Fruit fly (Drosophila melanogaster): ENCODE measurements around the gene squ.
A peak's percentile ranks its signal among the peaks of the same experiment; 100 is the strongest.

The squ gene

dm6 chr2L:16689800-16690618 lies 10.2 kb downstream of the squ start (continued):
- peak; percentile 52 for TF ChIP-seq CG13624 (GFP tag; optimal IDR thresholded peaks at IDR 0.05)
- no peak for TF ChIP-seq dimm (GFP tag; IDR thresholded peaks at IDR 0.05)
- no peak for TF ChIP-seq Tbp (GFP tag; optimal IDR thresholded peaks at IDR 0.05)
- no peak for TF ChIP-seq CG32772 (GFP tag; IDR thresholded peaks at IDR 0.05)
- TF ChIP-seq trh (GFP tag; optimal IDR thresholded peaks at IDR 0.05): no peak
- no peak for TF ChIP-seq sug (tag; optimal IDR thresholded peaks at IDR 0.05)
- no peak for TF ChIP-seq CG8359 (GFP tag; optimal IDR thresholded peaks at IDR 0.05; ENCODE audit: borderline replicate concordance)
- TF ChIP-seq Chrac-16 (GFP tag; optimal IDR thresholded peaks at IDR 0.05): no peak
- no peak for TF ChIP-seq Hr39 (optimal IDR thresholded peaks at IDR 0.05)
- no peak for TF ChIP-seq Fer3 (tag; optimal IDR thresholded peaks at IDR 0.05)
- no peak for TF ChIP-seq en (GFP tag; optimal IDR thresholded peaks at IDR 0.05)
- no peak for TF ChIP-seq Atf-2 (GFP tag; optimal IDR thresholded peaks at IDR 0.05)
- TF ChIP-seq CG3838 (GFP tag; optimal IDR thresholded peaks at IDR 0.05): no peak
- TF ChIP-seq CG3163 (GFP tag; optimal IDR thresholded peaks at IDR 0.05): no peak
- TF ChIP-seq grau (tag; optimal IDR thresholded peaks at IDR 0.05): peak; percentile 41
- no peak for TF ChIP-seq H2.0 (GFP tag; IDR thresholded peaks at IDR 0.05)
- TF ChIP-seq z (GFP tag; IDR thresholded peaks at IDR 0.05): no peak
- TF ChIP-seq btn (GFP tag; optimal IDR thresholded peaks at IDR 0.05): no peak
- no peak for TF ChIP-seq unc-4 (GFP tag; IDR thresholded peaks at IDR 0.05; ENCODE audit: partially characterized antibody)
- TF ChIP-seq mam (GFP tag; optimal IDR thresholded peaks at IDR 0.05): no peak
- TF ChIP-seq Kr (GFP tag; optimal IDR thresholded peaks at IDR 0.05): no peak
- TF ChIP-seq CG8765 (GFP tag; IDR thresholded peaks at IDR 0.05): no peak
- no peak for TF ChIP-seq ranshi (GFP tag; IDR thresholded peaks at IDR 0.05)
- no peak for TF ChIP-seq Side (GFP tag; optimal IDR thresholded peaks at IDR 0.05)
- peak; percentile 39 for TF ChIP-seq Nf-YB (GFP tag; optimal IDR thresholded peaks at IDR 0.05)
- TF ChIP-seq nmo (GFP tag; optimal IDR thresholded peaks at IDR 0.05): no peak
- no peak for TF ChIP-seq Vsx1 (GFP tag; optimal IDR thresholded peaks at IDR 0.05)
- no peak for TF ChIP-seq ap (GFP tag; IDR thresholded peaks at IDR 0.05)
- no peak for TF ChIP-seq sr (GFP tag; IDR thresholded peaks at IDR 0.05)
- TF ChIP-seq CrebB (tag; optimal IDR thresholded peaks at IDR 0.05): no peak
- no peak for TF ChIP-seq caup (GFP tag; optimal IDR thresholded peaks at IDR 0.05; ENCODE audit: severe bottlenecking)
- TF ChIP-seq ERR (GFP tag; optimal IDR thresholded peaks at IDR 0.05): no peak
- no peak for TF ChIP-seq CG2199 (GFP tag; IDR thresholded peaks at IDR 0.05)
- TF ChIP-seq knrl (GFP tag; IDR thresholded peaks at IDR 0.05; ENCODE audit: partially characterized antibody): no peak
- peak; percentile 48 for TF ChIP-seq Nf-YC (tag; optimal IDR thresholded peaks at IDR 0.05)
- no peak for TF ChIP-seq CG13894 (tag; optimal IDR thresholded peaks at IDR 0.05)
- no peak for TF ChIP-seq inv (GFP tag; IDR thresholded peaks at IDR 0.05; ENCODE audit: partially characterized antibody)
- no peak for TF ChIP-seq Mes4 (GFP tag; optimal IDR thresholded peaks at IDR 0.05)
- TF ChIP-seq CG34376 (GFP tag; optimal IDR thresholded peaks at IDR 0.05): no peak
- TF ChIP-seq CG13775 (GFP tag; optimal IDR thresholded peaks at IDR 0.05): peak; percentile 45
- no peak for TF ChIP-seq BEAF-32 (GFP tag; optimal IDR thresholded peaks at IDR 0.05)
- TF ChIP-seq phol (tag; optimal IDR thresholded peaks at IDR 0.05): no peak
- TF ChIP-seq CG9215 (GFP tag; IDR thresholded peaks at IDR 0.05): no peak
- TF ChIP-seq CG17328 (GFP tag; IDR thresholded peaks at IDR 0.05): no peak
- no peak for TF ChIP-seq sisA (GFP tag; IDR thresholded peaks at IDR 0.05)
- TF ChIP-seq CG11093 (GFP tag; IDR thresholded peaks at IDR 0.05): no peak
- no peak for TF ChIP-seq CG2129 (GFP tag; IDR thresholded peaks at IDR 0.05; ENCODE audit: partially characterized antibody)
- TF ChIP-seq CG9727 (GFP tag; optimal IDR thresholded peaks at IDR 0.05): peak; percentile 49
- TF ChIP-seq CG14014 (GFP tag; IDR thresholded peaks at IDR 0.05): no peak
- TF ChIP-seq CG7928 (GFP tag; optimal IDR thresholded peaks at IDR 0.05): no peak
- no peak for TF ChIP-seq CG1792 (GFP tag; optimal IDR thresholded peaks at IDR 0.05)

All from whole organism, embryonic.